Fruit fly (Drosophila melanogaster) whole organism, embryonic: ENCODE results near the gene ppk20.

Source experiments
- Aef1 ChIP-seq: fragments of 200-800 bp; sonication (Bioruptor generic); IDR thresholded peaks from 3 replicates; pipeline ENCODE4 v1.3.6; 2022; ENCODE audit warnings: missing biosample characterization, missing genetic modification characterization
- Awh ChIP-seq: fragments of 200-800 bp; sonication (Bioruptor generic); IDR thresholded peaks from 2 replicates; pipeline ENCODE4, ENCODE4 v1.3.6; 2022; ENCODE audit warnings: missing biosample characterization, missing genetic modification characterization
- B-H2 ChIP-seq: fragments of 200-800 bp; sonication (Bioruptor generic); optimal IDR thresholded peaks from 2 replicates; lab custom pipeline; 2018; ENCODE audit warnings: missing biosample characterization, mild to moderate bottlenecking, missing genetic modification characterization
- Blimp-1 ChIP-seq: fragments of 200-800 bp; sonication (Bioruptor generic); optimal IDR thresholded peaks from 3 replicates; lab custom pipeline; 2018; ENCODE audit warnings: missing biosample characterization, missing genetic modification characterization, mild to moderate bottlenecking, moderate library complexity, missing genetic modification reagents
- BtbVII ChIP-seq: fragments of 200-800 bp; sonication (Bioruptor generic); optimal IDR thresholded peaks from 3 replicates; lab custom pipeline; 2017; ENCODE audit warnings: missing biosample characterization, mild to moderate bottlenecking, missing genetic modification characterization
- CG10209 ChIP-seq: fragments of 200-800 bp; sonication (Bioruptor generic); optimal IDR thresholded peaks from 3 replicates; lab custom pipeline; 2017; ENCODE audit warnings: missing biosample characterization, mild to moderate bottlenecking, missing genetic modification characterization, missing genetic modification reagents
- CG10366 ChIP-seq: fragments of 200-800 bp; sonication (Bioruptor generic); IDR thresholded peaks from 2 replicates; pipeline ENCODE4 v1.3.6; 2022; ENCODE audit warnings: missing biosample characterization, missing genetic modification characterization
- CG11456 ChIP-seq: fragments of 200-800 bp; sonication (Bioruptor generic); IDR thresholded peaks from 3 replicates; pipeline ENCODE4 v1.3.6; 2022; ENCODE audit warnings: missing biosample characterization, missing genetic modification characterization
- CG12391 ChIP-seq: fragments of 200-800 bp; sonication (Bioruptor generic); optimal IDR thresholded peaks from 3 replicates; lab custom pipeline; 2018; ENCODE audit warnings: missing biosample characterization, mild to moderate bottlenecking, missing genetic modification characterization, moderate library complexity
- CG13424 ChIP-seq: fragments of 200-800 bp; sonication (Bioruptor generic); optimal IDR thresholded peaks from 2 replicates; lab custom pipeline; 2019; ENCODE audit warnings: missing biosample characterization, mild to moderate bottlenecking, missing genetic modification characterization, moderate library complexity
- CG14441 ChIP-seq: fragments of 200-800 bp; sonication (Bioruptor generic); IDR thresholded peaks from 2 replicates; pipeline ENCODE4 v1.3.6; 2022; ENCODE audit warnings: missing biosample characterization, missing genetic modification characterization
- CG18599 ChIP-seq: fragments of 200-800 bp; sonication (Bioruptor generic); optimal IDR thresholded peaks from 3 replicates; lab custom pipeline; 2017; ENCODE audit warnings: missing biosample characterization, missing genetic modification characterization, mild to moderate bottlenecking, moderate library complexity, missing genetic modification reagents
- CG2678 ChIP-seq: fragments of 200-800 bp; sonication (Bioruptor generic); optimal IDR thresholded peaks from 3 replicates; lab custom pipeline; 2019; ENCODE audit warnings: missing biosample characterization, mild to moderate bottlenecking, missing genetic modification characterization, moderate library complexity
- CG32532 ChIP-seq: fragments of 200-800 bp; sonication (Bioruptor generic); IDR thresholded peaks from 2 replicates; pipeline ENCODE4 v1.3.6; 2022; ENCODE audit warnings: missing biosample characterization, missing genetic modification characterization
- CG8281 ChIP-seq: fragments of 200-800 bp; sonication (Bioruptor generic); optimal IDR thresholded peaks from 2 replicates; lab custom pipeline; 2018; ENCODE audit warnings: missing biosample characterization, mild to moderate bottlenecking, missing genetic modification characterization, moderate library complexity
- CG8290 ChIP-seq, 3 experiments: fragments of 200-800 bp; sonication (Bioruptor generic); optimal IDR thresholded peaks; 2 replicates each; lab custom pipeline; 2016 to 2019; ENCODE audit warnings: missing biosample characterization in 3 of 3, missing genetic modification characterization in 3 of 3, mild to moderate bottlenecking in 2 of 3, moderate library complexity in 1 of 3
- CG8388 ChIP-seq: fragments of 200-800 bp; sonication (Bioruptor generic); optimal IDR thresholded peaks from 2 replicates; lab custom pipeline; 2019; ENCODE audit warnings: missing biosample characterization, mild to moderate bottlenecking, missing genetic modification characterization, moderate library complexity
- CG8924 ChIP-seq: fragments of 200-800 bp; optimal IDR thresholded peaks from 3 replicates; lab custom pipeline; 2019; ENCODE audit warnings: missing biosample characterization, mild to moderate bottlenecking, missing genetic modification characterization, moderate library complexity
- CG9817 ChIP-seq: fragments of 200-800 bp; sonication (Bioruptor generic); optimal IDR thresholded peaks from 2 replicates; lab custom pipeline; 2018; ENCODE audit warnings: missing biosample characterization, mild to moderate bottlenecking, missing genetic modification characterization, moderate library complexity
- CHES-1-like ChIP-seq: fragments of 200-800 bp; sonication (Bioruptor generic); optimal IDR thresholded peaks from 2 replicates; lab custom pipeline; 2016; ENCODE audit warnings: missing biosample characterization, missing genetic modification characterization
- D ChIP-seq, 2 experiments: fragments of 200-800 bp in 1 of 2; fragments of >200 bp in 1 of 2; sonication (Bioruptor generic) in 1 of 2; optimal IDR thresholded peaks; 2 replicates in 1 of 2; 3 replicates in 1 of 2; lab custom pipeline; 2017; ENCODE audit warnings: mild to moderate bottlenecking in 1 of 2, missing biosample characterization in 1 of 2, missing genetic modification characterization in 1 of 2, missing genetic modification reagents in 1 of 2
- Dfd ChIP-seq, 2 experiments: fragments of >200 bp; optimal IDR thresholded peaks; 2 replicates each; lab custom pipeline; 2017; ENCODE audit warnings: missing biosample characterization in 2 of 2, missing genetic modification characterization in 2 of 2
- E2f1 ChIP-seq: fragments of 200-800 bp; sonication (Bioruptor generic); IDR thresholded peaks from 2 replicates; pipeline ENCODE4 v1.3.6; 2022; ENCODE audit warnings: missing biosample characterization, missing genetic modification characterization
- Fer3 ChIP-seq: fragments of 200-800 bp; sonication (Bioruptor generic); optimal IDR thresholded peaks from 2 replicates; lab custom pipeline; 2018; ENCODE audit warnings: missing biosample characterization, mild to moderate bottlenecking, missing genetic modification characterization, moderate library complexity
- Gsc ChIP-seq: fragments of 200-800 bp; sonication (Bioruptor generic); IDR thresholded peaks from 2 replicates; pipeline ENCODE4 v1.3.6; 2022; ENCODE audit warnings: missing biosample characterization, missing genetic modification characterization
- HHEX ChIP-seq: fragments of 200-800 bp; sonication (Bioruptor generic); optimal IDR thresholded peaks from 3 replicates; lab custom pipeline; 2017; ENCODE audit warnings: missing biosample characterization, mild to moderate bottlenecking, missing genetic modification characterization, missing genetic modification reagents
- Hr51 ChIP-seq, 2 experiments: fragments of 200-800 bp; sonication (Bioruptor generic); optimal IDR thresholded peaks; 2 replicates in 1 of 2; 3 replicates in 1 of 2; lab custom pipeline; 2016 to 2018; ENCODE audit warnings: missing biosample characterization in 2 of 2, missing genetic modification characterization in 2 of 2, mild to moderate bottlenecking in 1 of 2, moderate library complexity in 1 of 2
- Jarid2 ChIP-seq: fragments of 200-800 bp; sonication (Bioruptor generic); optimal IDR thresholded peaks from 3 replicates; lab custom pipeline; 2017; ENCODE audit warnings: mild to moderate bottlenecking, missing biosample characterization, missing genetic modification reagents, missing genetic modification characterization
- Med ChIP-seq: fragments of 200-800 bp; sonication (Bioruptor generic); peaks from one replicate; lab custom pipeline; 2016; ENCODE audit warnings: missing biosample characterization, missing genetic modification characterization, mild to moderate bottlenecking, inconsistent platforms, moderate library complexity
- Meics ChIP-seq: fragments of 200-800 bp; sonication (Bioruptor generic); optimal IDR thresholded peaks from 2 replicates; lab custom pipeline; 2017; ENCODE audit warnings: missing biosample characterization, mild to moderate bottlenecking, missing genetic modification characterization
- Nf-YA ChIP-seq: fragments of 200-800 bp; sonication (Bioruptor generic); IDR thresholded peaks from 2 replicates; pipeline ENCODE4 v1.3.6; 2022; ENCODE audit warnings: missing biosample characterization, missing genetic modification characterization
- Oli ChIP-seq: fragments of 200-800 bp; sonication (Bioruptor generic); optimal IDR thresholded peaks from 2 replicates; lab custom pipeline; 2018; ENCODE audit warnings: missing biosample characterization, mild to moderate bottlenecking, missing genetic modification characterization, moderate library complexity
- az2 ChIP-seq: fragments of 200-800 bp; sonication (Bioruptor generic); optimal IDR thresholded peaks from 3 replicates; lab custom pipeline; 2016; ENCODE audit warnings: missing biosample characterization, missing genetic modification characterization
- ci ChIP-seq: fragments of 200-800 bp; sonication (Bioruptor generic); IDR thresholded peaks from 3 replicates; pipeline ENCODE4 v1.3.6; 2022; ENCODE audit warnings: missing biosample characterization, missing genetic modification characterization
- dati ChIP-seq: fragments of 200-800 bp; sonication (Bioruptor generic); IDR thresholded peaks from 2 replicates; pipeline ENCODE4 v1.3.6; 2022; ENCODE audit warnings: missing biosample characterization, missing genetic modification characterization
- dmrt99B ChIP-seq: fragments of 200-800 bp; sonication (Bioruptor generic); optimal IDR thresholded peaks from 2 replicates; lab custom pipeline; 2018; ENCODE audit warnings: missing biosample characterization, mild to moderate bottlenecking, missing genetic modification characterization, moderate library complexity
- grau ChIP-seq: fragments of 200-800 bp; optimal IDR thresholded peaks from 3 replicates; lab custom pipeline; 2019; ENCODE audit warnings: missing biosample characterization, mild to moderate bottlenecking, missing genetic modification characterization, moderate library complexity
- gt ChIP-seq: fragments of 200-800 bp; sonication (Bioruptor generic); IDR thresholded peaks from 2 replicates; pipeline ENCODE4 v1.3.6; 2022; ENCODE audit warnings: missing biosample characterization, missing genetic modification characterization
- her ChIP-seq: fragments of 200-800 bp; sonication (Bioruptor generic); optimal IDR thresholded peaks from 2 replicates; lab custom pipeline; 2016; ENCODE audit warnings: missing biosample characterization, missing genetic modification characterization
- lilli ChIP-seq: fragments of 200-800 bp; sonication (Bioruptor generic); optimal IDR thresholded peaks from 3 replicates; lab custom pipeline; 2016; ENCODE audit warnings: missing biosample characterization, missing genetic modification characterization
- lmd ChIP-seq: fragments of 200-800 bp; sonication (Bioruptor generic); IDR thresholded peaks from 2 replicates; pipeline ENCODE4 v1.3.6; 2022; ENCODE audit warnings: missing biosample characterization, missing genetic modification characterization
- pan ChIP-seq, 4 experiments: fragments of >200 bp in 3 of 4; fragments of 200-800 bp in 1 of 4; sonication (Bioruptor generic) in 1 of 4; optimal IDR thresholded peaks in 3 of 4; IDR thresholded peaks in 1 of 4; 2 replicates each; pipeline versions ENCODE4 v1.3.6 to Lab custom; 2017 to 2022; ENCODE audit warnings: missing biosample characterization in 2 of 4, missing genetic modification characterization in 2 of 4, mixed read lengths in 1 of 4
- pum ChIP-seq: fragments of 200-800 bp; sonication (Bioruptor generic); optimal IDR thresholded peaks from 2 replicates; lab custom pipeline; 2016; ENCODE audit warnings: missing biosample characterization, missing genetic modification characterization
- scrt ChIP-seq: fragments of 200-800 bp; sonication (Bioruptor generic); optimal IDR thresholded peaks from 2 replicates; lab custom pipeline; 2018; ENCODE audit warnings: missing biosample characterization, mild to moderate bottlenecking, missing genetic modification characterization, moderate library complexity
- seq ChIP-seq: fragments of 200-800 bp; sonication (Bioruptor generic); IDR thresholded peaks from 2 replicates; pipeline ENCODE4 v1.3.6; 2022; ENCODE audit warnings: missing biosample characterization, missing genetic modification characterization
- unpg ChIP-seq: fragments of 200-800 bp; sonication (Bioruptor generic); optimal IDR thresholded peaks from 3 replicates; lab custom pipeline; 2018; ENCODE audit warnings: missing biosample characterization, mild to moderate bottlenecking, missing genetic modification characterization, moderate library complexity
- vvl ChIP-seq: fragments of 200-800 bp; sonication (Bioruptor generic); IDR thresholded peaks from 2 replicates; pipeline ENCODE4 v1.3.6; 2022; ENCODE audit warnings: missing biosample characterization, missing genetic modification characterization
- zf30C ChIP-seq: fragments of 200-800 bp; sonication (Bioruptor generic); optimal IDR thresholded peaks from 3 replicates; lab custom pipeline; 2018; ENCODE audit warnings: missing biosample characterization, mild to moderate bottlenecking, missing genetic modification characterization

ppk20 gene

DNA sequence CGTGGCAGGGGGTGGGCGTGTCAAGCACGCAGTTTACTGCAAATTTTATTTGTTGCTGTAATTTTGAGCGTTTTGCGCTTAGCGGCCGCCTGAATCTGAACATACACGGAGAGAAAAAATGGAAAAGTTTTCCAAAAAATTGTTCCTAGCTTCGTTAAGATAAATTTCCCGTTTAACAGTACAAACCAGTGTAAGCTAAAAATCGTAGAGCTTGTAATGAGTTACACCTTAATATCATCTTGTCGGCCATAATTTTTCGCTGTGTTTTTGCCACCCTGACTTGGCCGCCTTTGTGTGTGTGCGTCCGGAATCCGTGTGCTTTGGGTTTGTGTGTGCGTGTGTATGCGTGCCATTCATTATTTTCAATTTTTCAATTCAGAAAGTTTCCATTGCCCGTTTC lies 17.2 kb downstream of the ppk20 start (continued):
- TF ChIP-seq seq: peak; percentile 58; the same call in 1 of the 2 replicates
- peak in 1 of 2 experiments; percentile 57 for TF ChIP-seq Hr51 (GFP tag; optimal IDR thresholded peaks at IDR 0.05; lab: Kevin White, UChicago)
- peak; percentile 73 for TF ChIP-seq dmrt99B (tag; lab: Kevin White, UChicago)
- TF ChIP-seq Blimp-1: peak; percentile 12
- TF ChIP-seq Gsc (GFP tag; lab: Robert Waterston, UW): no peak
- TF ChIP-seq HHEX: peak; percentile 29
- TF ChIP-seq CG8281 (tag; lab: Kevin White, UChicago): no peak
- peak; percentile 58; the same call in 1 of the 3 replicates for TF ChIP-seq ci (GFP tag; lab: Robert Waterston, UW)
- peak; percentile 29; the same call in 1 of the 2 replicates for TF ChIP-seq E2f1 (GFP tag; lab: Robert Waterston, UW)
- peak; percentile 45 for TF ChIP-seq BtbVII (GFP tag; lab: Kevin White, UChicago)
- peak; percentile 22 for TF ChIP-seq CHES-1-like (GFP tag; lab: Kevin White, UChicago)
- no peak for TF ChIP-seq B-H2
- TF ChIP-seq lmd (GFP tag; lab: Robert Waterston, UW): peak; percentile 50
- peak; percentile 19 for TF ChIP-seq CG8924
- peak; percentile 9 for TF ChIP-seq zf30C (GFP tag; lab: Kevin White, UChicago)
- peak; percentile 31 for TF ChIP-seq az2 (GFP tag; lab: Kevin White, UChicago)
- no peak for TF ChIP-seq pan (optimal IDR thresholded peaks at IDR 0.05; lab: Kevin White, UChicago)
- peak in 1 of 2 experiments; percentile 54 for TF ChIP-seq pan (GFP tag; optimal IDR thresholded peaks at IDR 0.05 in 1 of 2, IDR thresholded peaks at IDR 0.05 in 1 of 2)
- peak; percentile 24 for TF ChIP-seq CG9817 (tag; lab: Kevin White, UChicago)
- TF ChIP-seq Med (GFP tag; lab: Kevin White, UChicago): peak; percentile 79
- TF ChIP-seq gt: no peak
- peak; percentile 30; the same call in 1 of the 2 replicates for TF ChIP-seq CG14441 (GFP tag; lab: Robert Waterston, UW)
- peak; percentile 18; the same call in 1 of the 2 replicates for TF ChIP-seq CG10366 (GFP tag; lab: Robert Waterston, UW)
- peak; percentile 14 for TF ChIP-seq CG8388 (GFP tag; lab: Kevin White, UChicago)
- no peak for TF ChIP-seq CG10209 (GFP tag; lab: Kevin White, UChicago)
- peak; percentile 16 for TF ChIP-seq unpg (GFP tag; lab: Kevin White, UChicago)
- no peak for TF ChIP-seq Dfd (GFP tag; optimal IDR thresholded peaks at IDR 0.05; lab: Kevin White, UChicago)
- peak; percentile 16; the same call in 1 of the 3 replicates for TF ChIP-seq Aef1
- peak; percentile 49; the same call in 1 of the 2 replicates for TF ChIP-seq vvl
- peak; percentile 41 for TF ChIP-seq scrt (GFP tag; lab: Kevin White, UChicago)
- peak; percentile 43 for TF ChIP-seq CG13424 (tag; lab: Kevin White, UChicago)
- TF ChIP-seq Awh (GFP tag; lab: Robert Waterston, UW): no peak
- no peak for TF ChIP-seq D (optimal IDR thresholded peaks at IDR 0.05; lab: Kevin White, UChicago)
- no peak for TF ChIP-seq D (GFP tag; optimal IDR thresholded peaks at IDR 0.05; lab: Kevin White, UChicago)
- peak; percentile 64 for TF ChIP-seq CG2678 (tag; lab: Kevin White, UChicago)
- TF ChIP-seq grau (tag; lab: Kevin White, UChicago): peak; percentile 39
- TF ChIP-seq Jarid2 (GFP tag; lab: Kevin White, UChicago): no peak
- TF ChIP-seq Nf-YA: 0 out of 2 replicates have a peak, but pooled peaks have one; percentile 17
- peak; percentile 41; the same call in 1 of the 3 replicates for TF ChIP-seq CG11456
- TF ChIP-seq dati (GFP tag; lab: Robert Waterston, UW): no peak
- peak; percentile 35 for TF ChIP-seq Oli (tag; lab: Kevin White, UChicago)
- no peak for TF ChIP-seq her
- TF ChIP-seq CG12391: peak; percentile 35
- TF ChIP-seq pum (GFP tag; lab: Kevin White, UChicago): no peak
- TF ChIP-seq Meics (GFP tag; lab: Kevin White, UChicago): peak; percentile 67
- TF ChIP-seq CG18599: peak; percentile 84
- peak; percentile 24 for TF ChIP-seq lilli (GFP tag; lab: Kevin White, UChicago)
- TF ChIP-seq CG32532 (GFP tag; lab: Robert Waterston, UW): peak; percentile 49; the same call in 1 of the 2 replicates
- peak; percentile 48 for TF ChIP-seq Fer3 (tag; lab: Kevin White, UChicago)
- TF ChIP-seq CG8290 (GFP tag; optimal IDR thresholded peaks at IDR 0.05; lab: Kevin White, UChicago): no peak
- peak in 1 of 2 experiments; percentile 41 for TF ChIP-seq CG8290 (tag; optimal IDR thresholded peaks at IDR 0.05; lab: Kevin White, UChicago)
